Worm (Caenorhabditis elegans): ENCODE measurements around the gene C04G6.13.

Gene C04G6.13

DNA sequence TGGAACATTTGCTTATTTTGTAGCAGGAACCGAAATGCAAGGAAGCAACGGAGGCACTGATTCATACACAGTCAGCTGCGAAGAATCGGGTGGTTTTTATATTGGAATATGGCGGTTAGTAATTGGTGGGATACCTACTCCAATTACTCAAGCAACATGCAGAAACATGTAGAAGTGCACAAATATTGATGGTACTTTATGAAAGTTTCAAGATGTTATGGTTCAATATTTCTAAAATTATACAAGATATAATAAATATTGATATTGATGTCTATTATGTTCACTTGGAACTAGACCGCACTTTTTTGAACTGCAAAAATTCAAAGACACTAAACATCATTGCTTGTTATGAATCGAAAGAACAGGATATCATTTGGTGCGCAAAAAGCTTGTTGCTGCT is at the start of gene C04G6.13:
Gene C04G6.13 (plus strand): TSS at position 301 of the 400 bp plus-strand sequence.
- TF ChIP-seq ceh-9 (tag; optimal IDR thresholded peaks at IDR 0.05) = no peak
- no peak for TF ChIP-seq ceh-82 (tag; optimal IDR thresholded peaks at IDR 0.05)
- TF ChIP-seq nfya-1 (tag; optimal IDR thresholded peaks at IDR 0.05; ENCODE audit: insufficient read depth) = no peak
- no peak for TF ChIP-seq zag-1 (tag; optimal IDR thresholded peaks at IDR 0.05)
- TF ChIP-seq lin-39 (tag; optimal IDR thresholded peaks at IDR 0.05) = no peak
- TF ChIP-seq daf-12 (tag; optimal IDR thresholded peaks at IDR 0.05) = no peak
- no peak for TF ChIP-seq egl-5 (tag; optimal IDR thresholded peaks at IDR 0.05)
- TF ChIP-seq ama-1 (optimal IDR thresholded peaks at IDR 0.05) = no peak
- TF ChIP-seq unc-62 (GFP tag; optimal IDR thresholded peaks at IDR 0.05) = no peak
- TF ChIP-seq fkh-10 (GFP tag; optimal IDR thresholded peaks at IDR 0.05) = no peak
- TF ChIP-seq ceh-16 (tag; optimal IDR thresholded peaks at IDR 0.05) = no peak
- no peak for TF ChIP-seq snpc-4 (tag; optimal IDR thresholded peaks at IDR 0.05)
- no peak for TF ChIP-seq nhr-28 (tag; optimal IDR thresholded peaks at IDR 0.05)
- TF ChIP-seq tbx-2 (tag; optimal IDR thresholded peaks at IDR 0.05) = no peak
- no peak for TF ChIP-seq fos-1 (tag; optimal IDR thresholded peaks at IDR 0.05)
- TF ChIP-seq lin-15B (tag; optimal IDR thresholded peaks at IDR 0.05) = no peak
- TF ChIP-seq ceh-28 (tag; optimal IDR thresholded peaks at IDR 0.05) = no peak
- TF ChIP-seq nhr-77 (tag; optimal IDR thresholded peaks at IDR 0.05) = no peak
- TF ChIP-seq ztf-11 (tag; optimal IDR thresholded peaks at IDR 0.05) = no peak

- TF ChIP-seq sea-2 (GFP tag; optimal IDR thresholded peaks at IDR 0.05) = no peak
- peak; percentile 3 for TF ChIP-seq unc-62 (GFP tag; optimal IDR thresholded peaks at IDR 0.05)
- TF ChIP-seq nfya-1 (tag; optimal IDR thresholded peaks at IDR 0.05; ENCODE audit: insufficient read depth) = peak; percentile 4
- TF ChIP-seq nhr-67 (tag; optimal IDR thresholded peaks at IDR 0.05) = no peak
- TF ChIP-seq nhr-43 (tag; optimal IDR thresholded peaks at IDR 0.05; ENCODE audit: poor library complexity, severe bottlenecking) = no peak
- no peak for TF ChIP-seq ceh-82 (tag; optimal IDR thresholded peaks at IDR 0.05)
- TF ChIP-seq egl-5 (tag; optimal IDR thresholded peaks at IDR 0.05) = peak; percentile 3
- TF ChIP-seq fkh-10 (GFP tag; optimal IDR thresholded peaks at IDR 0.05) = peak; percentile 90
- peak; percentile 9 for TF ChIP-seq hmg-11 (tag; optimal IDR thresholded peaks at IDR 0.05)
- TF ChIP-seq ztf-11 (tag; optimal IDR thresholded peaks at IDR 0.05) = no peak
- TF ChIP-seq skn-1 (tag; optimal IDR thresholded peaks at IDR 0.05) = no peak
- peak; percentile 84 for TF ChIP-seq fkh-2 (tag; optimal IDR thresholded peaks at IDR 0.05)
Measured at ce11 chrII:5046209-5047200, 47.5 kb upstream of the C04G6.13 start.

ce11 chrII:5047279-5047678 is 46.8 kb upstream of the C04G6.13 start:
- TF ChIP-seq elt-1 (tag; optimal IDR thresholded peaks at IDR 0.05) (no peak), lin-15B (tag; optimal IDR thresholded peaks at IDR 0.05) (no peak), tbx-2 (tag; optimal IDR thresholded peaks at IDR 0.05) (no peak), ceh-9 (tag; optimal IDR thresholded peaks at IDR 0.05) (no peak), nhr-23 (tag; optimal IDR thresholded peaks at IDR 0.05) (peak; percentile 36), nhr-77 (tag; optimal IDR thresholded peaks at IDR 0.05) (no peak), egl-5 (tag; optimal IDR thresholded peaks at IDR 0.05) (peak; percentile 13), pha-4 (tag; optimal IDR thresholded peaks at IDR 0.05) (peak; percentile 37), skn-1 (tag; optimal IDR thresholded peaks at IDR 0.05) (no peak), R02D3.7 (tag; optimal IDR thresholded peaks at IDR 0.05) (no peak), nhr-11 (tag; optimal IDR thresholded peaks at IDR 0.05) (no peak), nhr-25 (tag; optimal IDR thresholded peaks at IDR 0.05) (peak; percentile 37), lin-39 (tag; optimal IDR thresholded peaks at IDR 0.05) (no peak), unc-39 (tag; optimal IDR thresholded peaks at IDR 0.05) (no peak), nhr-43 (tag; optimal IDR thresholded peaks at IDR 0.05; ENCODE audit: poor library complexity, severe bottlenecking) (no peak), nhr-76 (tag; optimal IDR thresholded peaks at IDR 0.05) (no peak), ceh-28 (tag; optimal IDR thresholded peaks at IDR 0.05) (no peak), nfya-1 (tag; optimal IDR thresholded peaks at IDR 0.05; ENCODE audit: insufficient read depth) (peak; percentile 4)

- TF ChIP-seq pha-4 (tag; optimal IDR thresholded peaks at IDR 0.05) = peak; percentile 53
- TF ChIP-seq egl-5 (tag; optimal IDR thresholded peaks at IDR 0.05) = no peak
Measured at ce11 chrII:5048185-5048795, 45.8 kb upstream of the C04G6.13 start.

All from whole organism, L3 larva.